Fruit fly (Drosophila melanogaster) whole organism, embryonic: ENCODE measurements around the gene Torsin.
A peak's percentile ranks its signal among the peaks of the same experiment; 100 is the strongest.

Experiments
- Abd-B ChIP-seq: fragments of 200-800 bp; sonication (Bioruptor generic); optimal IDR thresholded peaks from 2 replicates; lab custom pipeline; 2018; ENCODE audit warnings: missing biosample characterization, mild to moderate bottlenecking, missing genetic modification characterization, moderate library complexity
- Atf-2 ChIP-seq: fragments of 200-800 bp; sonication (Bioruptor generic); optimal IDR thresholded peaks from 2 replicates; lab custom pipeline; 2016; ENCODE audit warnings: missing biosample characterization, missing genetic modification characterization
- Atf3 ChIP-seq: fragments of 200-800 bp; sonication (Bioruptor generic); optimal IDR thresholded peaks from 3 replicates; lab custom pipeline; 2016; ENCODE audit warnings: missing biosample characterization, missing genetic modification characterization
- BEAF-32 ChIP-seq: fragments of 200-800 bp; sonication (Bioruptor generic); optimal IDR thresholded peaks from 3 replicates; lab custom pipeline; 2017; ENCODE audit warnings: missing biosample characterization, missing genetic modification characterization, mild to moderate bottlenecking, moderate library complexity, missing genetic modification reagents
- C15 ChIP-seq: fragments of 200-800 bp; sonication (Bioruptor generic); IDR thresholded peaks from 3 replicates; pipeline ENCODE4 v1.3.6; 2022; ENCODE audit warnings: missing biosample characterization, missing genetic modification characterization
- CG10267 ChIP-seq: fragments of 200-800 bp; sonication (Bioruptor generic); optimal IDR thresholded peaks from 2 replicates; lab custom pipeline; 2018; ENCODE audit warnings: missing biosample characterization, mild to moderate bottlenecking, missing genetic modification characterization, moderate library complexity
- CG10321 ChIP-seq: fragments of 200-800 bp; sonication (Bioruptor generic); IDR thresholded peaks from 2 replicates; pipeline ENCODE4 v1.3.6; 2022; ENCODE audit warnings: missing biosample characterization, missing genetic modification characterization
- CG11398 ChIP-seq: fragments of 200-800 bp; sonication (Bioruptor generic); optimal IDR thresholded peaks from 2 replicates; lab custom pipeline; 2016; ENCODE audit warnings: missing biosample characterization, missing genetic modification characterization
- CG11504 ChIP-seq: fragments of 200-800 bp; sonication (Bioruptor generic); optimal IDR thresholded peaks from 3 replicates; lab custom pipeline; 2019; ENCODE audit warnings: missing biosample characterization, mild to moderate bottlenecking, missing genetic modification characterization, moderate library complexity
- CG12299 ChIP-seq: fragments of 200-800 bp; sonication (Bioruptor generic); optimal IDR thresholded peaks from 2 replicates; lab custom pipeline; 2018; ENCODE audit warnings: missing biosample characterization, mild to moderate bottlenecking, missing genetic modification characterization
- CG12744 ChIP-seq: fragments of 200-800 bp; sonication (Bioruptor generic); optimal IDR thresholded peaks from 2 replicates; lab custom pipeline; 2016; ENCODE audit warnings: missing biosample characterization, missing genetic modification characterization
- CG12942 ChIP-seq: fragments of 200-800 bp; sonication (Bioruptor generic); optimal IDR thresholded peaks from 3 replicates; lab custom pipeline; 2016; ENCODE audit warnings: missing biosample characterization, missing genetic modification characterization
- CG13287 ChIP-seq: fragments of 200-800 bp; sonication (Bioruptor generic); IDR thresholded peaks from 2 replicates; pipeline ENCODE4 v1.3.6; 2022; ENCODE audit warnings: missing biosample characterization, missing genetic modification characterization; ENCODE audit not compliant: partially characterized antibody
- CG15514 ChIP-seq: fragments of 200-800 bp; sonication (Bioruptor generic); optimal IDR thresholded peaks from 3 replicates; lab custom pipeline; 2017; ENCODE audit warnings: missing biosample characterization, missing genetic modification characterization, mild to moderate bottlenecking, moderate library complexity, missing genetic modification reagents
- CG1832 ChIP-seq: fragments of 200-800 bp; sonication (Bioruptor generic); optimal IDR thresholded peaks from 2 replicates; lab custom pipeline; 2017; ENCODE audit warnings: missing biosample characterization, mild to moderate bottlenecking, missing genetic modification characterization, inconsistent platforms
- CG2116 ChIP-seq: fragments of 200-800 bp; sonication (Bioruptor generic); optimal IDR thresholded peaks from 3 replicates; lab custom pipeline; 2018; ENCODE audit warnings: missing biosample characterization, mild to moderate bottlenecking, missing genetic modification characterization
- CG31388 ChIP-seq: fragments of 200-800 bp; sonication (Bioruptor generic); optimal IDR thresholded peaks from 2 replicates; lab custom pipeline; 2016; ENCODE audit warnings: missing biosample characterization, missing genetic modification characterization
- CG32767 ChIP-seq: fragments of 200-800 bp; sonication (Bioruptor generic); IDR thresholded peaks from 2 replicates; pipeline ENCODE4 v1.3.6; 2022; ENCODE audit warnings: missing biosample characterization, missing genetic modification characterization
- CG34224 ChIP-seq: fragments of 200-800 bp; sonication (Bioruptor generic); IDR thresholded peaks from 3 replicates; pipeline ENCODE4 v1.3.6; 2022; ENCODE audit warnings: missing biosample characterization, missing genetic modification characterization; ENCODE audit not compliant: partially characterized antibody
- CG3995 ChIP-seq: fragments of 200-800 bp; sonication (Bioruptor generic); optimal IDR thresholded peaks from 3 replicates; lab custom pipeline; 2016; ENCODE audit warnings: missing biosample characterization, missing genetic modification characterization
- CG4360 ChIP-seq: fragments of 200-800 bp; sonication (Bioruptor generic); IDR thresholded peaks from 2 replicates; pipeline ENCODE4 v1.3.6; 2022; ENCODE audit warnings: missing biosample characterization, missing genetic modification characterization
- CG6813 ChIP-seq: fragments of 200-800 bp; sonication (Bioruptor generic); optimal IDR thresholded peaks from 2 replicates; lab custom pipeline; 2017; ENCODE audit warnings: missing biosample characterization, missing genetic modification characterization, mild to moderate bottlenecking, moderate library complexity, missing genetic modification reagents
- CG9727 ChIP-seq: fragments of 200-800 bp; sonication (Bioruptor generic); optimal IDR thresholded peaks from 3 replicates; lab custom pipeline; 2017; ENCODE audit warnings: missing biosample characterization, mild to moderate bottlenecking, missing genetic modification characterization
- CG9797 ChIP-seq: fragments of 200-800 bp; sonication (Bioruptor generic); optimal IDR thresholded peaks from 3 replicates; lab custom pipeline; 2018; ENCODE audit warnings: missing biosample characterization, mild to moderate bottlenecking, missing genetic modification characterization
- Dp ChIP-seq: fragments of 200-800 bp; sonication (Bioruptor generic); optimal IDR thresholded peaks from 2 replicates; lab custom pipeline; 2018; ENCODE audit warnings: missing biosample characterization, mild to moderate bottlenecking, missing genetic modification characterization, moderate library complexity
- Ets65A ChIP-seq: fragments of 200-800 bp; sonication (Bioruptor generic); peaks from one replicate; lab custom pipeline; 2016; ENCODE audit warnings: missing biosample characterization, missing genetic modification characterization
- NFAT ChIP-seq: fragments of 200-800 bp; sonication (Bioruptor generic); IDR thresholded peaks from 2 replicates; pipeline ENCODE4 v1.3.6; 2022; ENCODE audit warnings: missing biosample characterization, missing genetic modification characterization
- NK7.1 ChIP-seq: fragments of 200-800 bp; sonication (Bioruptor generic); optimal IDR thresholded peaks from 3 replicates; lab custom pipeline; 2016; ENCODE audit warnings: missing biosample characterization, missing genetic modification characterization
- Tbp ChIP-seq: fragments of >200 bp; optimal IDR thresholded peaks from 2 replicates; lab custom pipeline; 2018; ENCODE audit warnings: missing biosample characterization, missing genetic modification characterization
- ap ChIP-seq: fragments of 200-800 bp; sonication (Bioruptor generic); IDR thresholded peaks from 2 replicates; pipeline ENCODE4 v1.3.6; 2022; ENCODE audit warnings: missing biosample characterization, missing genetic modification characterization
- br ChIP-seq: fragments of >200 bp; optimal IDR thresholded peaks from 2 replicates; lab custom pipeline; 2017
- cato ChIP-seq: fragments of 200-800 bp; sonication (Bioruptor generic); optimal IDR thresholded peaks from 2 replicates; lab custom pipeline; 2016; ENCODE audit warnings: missing biosample characterization, missing genetic modification characterization, borderline replicate concordance
- ci ChIP-seq: fragments of 200-800 bp; sonication (Bioruptor generic); IDR thresholded peaks from 3 replicates; pipeline ENCODE4 v1.3.6; 2022; ENCODE audit warnings: missing biosample characterization, missing genetic modification characterization
- da ChIP-seq: fragments of 200-800 bp; sonication (Bioruptor generic); optimal IDR thresholded peaks from 2 replicates; lab custom pipeline; 2016; ENCODE audit warnings: missing biosample characterization, missing genetic modification characterization
- dpn ChIP-seq, 2 experiments: fragments of 200-800 bp; sonication (Bioruptor generic); optimal IDR thresholded peaks; 3 replicates each; lab custom pipeline; 2016; ENCODE audit warnings: missing biosample characterization in 2 of 2, missing genetic modification characterization in 2 of 2
- insv ChIP-seq, 2 experiments: fragments of 200-800 bp; sonication (Bioruptor generic); optimal IDR thresholded peaks; 3 replicates each; lab custom pipeline; 2016 to 2018; ENCODE audit warnings: missing biosample characterization in 2 of 2, missing genetic modification characterization in 2 of 2
- lola ChIP-seq, 3 experiments: fragments of >200 bp in 2 of 3; fragments of 200-800 bp in 1 of 3; sonication (Bioruptor generic) in 1 of 3; optimal IDR thresholded peaks; 2 replicates each; lab custom pipeline; 2017 to 2019; ENCODE audit warnings: missing biosample characterization in 3 of 3, missing genetic modification characterization in 3 of 3, mild to moderate bottlenecking in 1 of 3, moderate library complexity in 1 of 3
- mld ChIP-seq: fragments of 200-800 bp; sonication (Bioruptor generic); IDR thresholded peaks from 3 replicates; pipeline ENCODE4 v1.3.6; 2022; ENCODE audit warnings: missing biosample characterization, missing genetic modification characterization; ENCODE audit not compliant: partially characterized antibody
- nerfin-2 ChIP-seq: fragments of 200-800 bp; sonication (Bioruptor generic); IDR thresholded peaks from 2 replicates; pipeline ENCODE4 v1.3.6; 2022; ENCODE audit warnings: missing biosample characterization, missing genetic modification characterization; ENCODE audit not compliant: partially characterized antibody
- nmo ChIP-seq: fragments of 200-800 bp; sonication (Bioruptor generic); optimal IDR thresholded peaks from 2 replicates; lab custom pipeline; 2018; ENCODE audit warnings: missing biosample characterization, mild to moderate bottlenecking, missing genetic modification characterization, moderate library complexity
- scrt ChIP-seq: fragments of 200-800 bp; sonication (Bioruptor generic); optimal IDR thresholded peaks from 2 replicates; lab custom pipeline; 2018; ENCODE audit warnings: missing biosample characterization, mild to moderate bottlenecking, missing genetic modification characterization, moderate library complexity
- sd ChIP-seq: fragments of 200-800 bp; sonication (Bioruptor generic); optimal IDR thresholded peaks from 3 replicates; lab custom pipeline; 2018; ENCODE audit warnings: missing biosample characterization, mild to moderate bottlenecking, missing genetic modification characterization, moderate library complexity
- slbo ChIP-seq: fragments of 200-800 bp; sonication (Bioruptor generic); IDR thresholded peaks from 2 replicates; pipeline ENCODE4 v1.3.6; 2022; ENCODE audit warnings: missing biosample characterization, missing genetic modification characterization
- slp2 ChIP-seq: fragments of 200-800 bp; sonication (Bioruptor generic); optimal IDR thresholded peaks from 2 replicates; lab custom pipeline; 2016; ENCODE audit warnings: missing biosample characterization, missing genetic modification characterization
- stwl ChIP-seq: fragments of 200-800 bp; sonication (Bioruptor generic); optimal IDR thresholded peaks from 3 replicates; lab custom pipeline; 2018; ENCODE audit warnings: missing biosample characterization, mild to moderate bottlenecking, missing genetic modification characterization, moderate library complexity
- toy ChIP-seq: fragments of 200-800 bp; sonication (Bioruptor generic); IDR thresholded peaks from 2 replicates; pipeline ENCODE4 v1.3.6; 2022; ENCODE audit warnings: missing biosample characterization, missing genetic modification characterization
- unc-4 ChIP-seq: fragments of 200-800 bp; sonication (Bioruptor generic); IDR thresholded peaks from 2 replicates; pipeline ENCODE4 v1.3.6; 2022; ENCODE audit warnings: missing biosample characterization, missing genetic modification characterization; ENCODE audit not compliant: partially characterized antibody
- vnd ChIP-seq: fragments of 200-800 bp; sonication (Bioruptor generic); IDR thresholded peaks from 3 replicates; pipeline ENCODE4 v1.3.6; 2022; ENCODE audit warnings: missing biosample characterization, missing genetic modification characterization; ENCODE audit not compliant: partially characterized antibody
- vvl ChIP-seq: fragments of 200-800 bp; sonication (Bioruptor generic); IDR thresholded peaks from 2 replicates; pipeline ENCODE4 v1.3.6; 2022; ENCODE audit warnings: missing biosample characterization, missing genetic modification characterization
- yki ChIP-seq: fragments of >200 bp; optimal IDR thresholded peaks from 3 replicates; lab custom pipeline; 2018
- zf30C ChIP-seq: fragments of 200-800 bp; sonication (Bioruptor generic); optimal IDR thresholded peaks from 3 replicates; lab custom pipeline; 2018; ENCODE audit warnings: missing biosample characterization, mild to moderate bottlenecking, missing genetic modification characterization

Torsin gene

DNA sequence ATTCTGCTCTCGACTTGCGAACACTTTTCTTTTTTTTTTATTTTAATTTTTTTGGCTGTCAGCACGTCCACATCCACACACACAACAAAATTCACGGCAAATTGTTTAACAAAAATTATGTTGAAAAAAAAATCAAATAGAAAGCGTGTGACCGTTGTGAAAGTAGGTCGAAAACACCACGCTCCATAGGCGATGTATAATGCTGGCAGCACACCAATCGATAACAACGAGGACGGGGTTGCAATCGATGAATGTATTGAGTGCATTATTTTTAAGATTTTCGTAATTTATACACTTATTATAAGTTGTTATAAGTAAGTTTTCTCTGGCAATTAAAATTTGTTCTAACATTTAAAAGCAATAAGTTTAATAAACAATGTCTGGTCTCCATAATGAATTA is 36.9 kb upstream of the Torsin start, which contains the start of gene Pp2C1 (continued):
- TF ChIP-seq BEAF-32 (GFP tag; lab: Kevin White, UChicago), result peak; percentile 83
- TF ChIP-seq vnd, result peak; percentile 70
- TF ChIP-seq CG9797 (GFP tag; lab: Kevin White, UChicago), result peak; percentile 61
- no peak for TF ChIP-seq CG31388
- no peak for TF ChIP-seq CG32767 (GFP tag; lab: Robert Waterston, UW)
- no peak for TF ChIP-seq da (GFP tag; lab: Kevin White, UChicago)
- TF ChIP-seq zf30C (GFP tag; lab: Kevin White, UChicago), result no peak
- TF ChIP-seq CG15514, result peak; percentile 26
- no peak for TF ChIP-seq lola (GFP tag; optimal IDR thresholded peaks at IDR 0.05; lab: Kevin White, UChicago)
- TF ChIP-seq Ets65A (GFP tag; lab: Kevin White, UChicago), result no peak
- no peak for TF ChIP-seq C15 (GFP tag; lab: Robert Waterston, UW)
- TF ChIP-seq cato (GFP tag; lab: Kevin White, UChicago), result no peak
- TF ChIP-seq br (lab: Kevin White, UChicago), result no peak
- peak; percentile 9 for TF ChIP-seq CG3995 (GFP tag; lab: Kevin White, UChicago)
- 0 out of 3 replicates have a peak, but pooled peaks have one; percentile 14 for TF ChIP-seq ci (GFP tag; lab: Robert Waterston, UW)
- no peak for TF ChIP-seq slp2 (GFP tag; lab: Kevin White, UChicago)
- no peak for TF ChIP-seq CG11504 (tag; lab: Kevin White, UChicago)
- TF ChIP-seq mld, result 0 out of 3 replicates have a peak, but pooled peaks have one; percentile 34
- no peak for TF ChIP-seq ap (GFP tag; lab: Robert Waterston, UW)
- TF ChIP-seq slbo, result no peak
- TF ChIP-seq toy (GFP tag; lab: Robert Waterston, UW), result no peak
- TF ChIP-seq Dp (GFP tag; lab: Kevin White, UChicago), result peak; percentile 39
- TF ChIP-seq CG12744 (GFP tag; lab: Kevin White, UChicago), result no peak
- TF ChIP-seq CG12942 (GFP tag; lab: Kevin White, UChicago), result no peak
- TF ChIP-seq CG2116 (GFP tag; lab: Kevin White, UChicago), result peak; percentile 95
- no peak; the same call in 1 of the 2 replicates for TF ChIP-seq CG10321 (GFP tag; lab: Robert Waterston, UW)
- TF ChIP-seq Abd-B, result no peak
- TF ChIP-seq CG9727 (GFP tag; lab: Kevin White, UChicago), result no peak
- no peak for TF ChIP-seq yki
- TF ChIP-seq scrt (GFP tag; lab: Kevin White, UChicago), result no peak
- no peak for TF ChIP-seq CG4360 (GFP tag; lab: Robert Waterston, UW)
- TF ChIP-seq Tbp, result no peak
- no peak for TF ChIP-seq NFAT (GFP tag; lab: Robert Waterston, UW)
- TF ChIP-seq CG11398, result no peak
- TF ChIP-seq CG6813 (GFP tag; lab: Kevin White, UChicago), result no peak
- TF ChIP-seq dpn (GFP tag; optimal IDR thresholded peaks at IDR 0.05; lab: Kevin White, UChicago), result no peak
- TF ChIP-seq CG34224 (GFP tag; lab: Robert Waterston, UW), result peak; percentile 51; the same call in 2 of the 3 replicates
- peak; percentile 73 for TF ChIP-seq CG13287 (GFP tag; lab: Robert Waterston, UW)
- TF ChIP-seq nmo (GFP tag; lab: Kevin White, UChicago), result peak; percentile 11
- TF ChIP-seq insv (GFP tag; optimal IDR thresholded peaks at IDR 0.05; lab: Kevin White, UChicago), result no peak
- TF ChIP-seq sd (tag; lab: Kevin White, UChicago), result no peak
- TF ChIP-seq CG1832 (GFP tag; lab: Kevin White, UChicago), result no peak
- TF ChIP-seq Atf3, result no peak
- TF ChIP-seq nerfin-2 (GFP tag; lab: Robert Waterston, UW), result peak; percentile 68; the same call in 1 of the 2 replicates
- TF ChIP-seq Atf-2 (GFP tag; lab: Kevin White, UChicago), result no peak
- TF ChIP-seq unc-4 (GFP tag; lab: Robert Waterston, UW), result peak; percentile 72
- no peak for TF ChIP-seq CG12299 (tag; lab: Kevin White, UChicago)
- no peak for TF ChIP-seq NK7.1 (GFP tag; lab: Kevin White, UChicago)
- TF ChIP-seq vvl, result peak; percentile 23
- no peak for TF ChIP-seq CG10267 (tag; lab: Kevin White, UChicago)
- peak; percentile 79 for TF ChIP-seq stwl (tag; lab: Kevin White, UChicago)
